Fruit fly (Drosophila melanogaster): ENCODE data around the gene Ggt-1.

dm6 chrX:18499679-18500187 lies 12.6 kb downstream of the Ggt-1 start, which contains the start of the genes Pgant7 and Xrcc2:
- TF ChIP-seq Hr39 (GFP tag; optimal IDR thresholded peaks at IDR 0.05) (no peak), CG6854 (GFP tag; optimal IDR thresholded peaks at IDR 0.05) (no peak), vri (GFP tag; optimal IDR thresholded peaks at IDR 0.05) (no peak), ss (GFP tag; optimal IDR thresholded peaks at IDR 0.05) (peak in 1 of 2 experiments; percentile 8), CG15336 (GFP tag; IDR thresholded peaks at IDR 0.05) (no peak), Eip93F (GFP tag; optimal IDR thresholded peaks at IDR 0.05) (no peak), lz (GFP tag; optimal IDR thresholded peaks at IDR 0.05) (no peak), svp (GFP tag) (no peak), net (GFP tag; optimal IDR thresholded peaks at IDR 0.05) (no peak)
